Fruit fly (Drosophila melanogaster): ENCODE measurements around the gene CG12640.

- no peak for TF ChIP-seq psq (optimal IDR thresholded peaks at IDR 0.05)
- no peak for TF ChIP-seq CG8478 (optimal IDR thresholded peaks at IDR 0.05)
- TF ChIP-seq EcR (GFP tag; optimal IDR thresholded peaks at IDR 0.05) = no peak
- no peak for TF ChIP-seq Dll (optimal IDR thresholded peaks at IDR 0.05)
- no peak for TF ChIP-seq pan (optimal IDR thresholded peaks at IDR 0.05)
These were observed 27.0 kb upstream of the CG12640 start, which contains the start of gene Or9a for dm6 chrX:10459576-10459975.
